Worm (Caenorhabditis elegans) whole organism, early embryonic: ENCODE results near the gene C14B1.2.

Experiments used
- B0310.2 ChIP-seq: sonication (generic microtip); optimal IDR thresholded peaks from 2 replicates; lab custom pipeline; 2016; ENCODE audit warnings: mild to moderate bottlenecking, missing genetic modification characterization, missing compliant biosample characterization
- F13C5.2 ChIP-seq: sonication (generic microtip); optimal IDR thresholded peaks from 2 replicates; lab custom pipeline; 2017; ENCODE audit warnings: mild to moderate bottlenecking, missing genetic modification characterization, inconsistent platforms, missing compliant biosample characterization
- ama-1 ChIP-seq: fragments of 150-350 bp; optimal IDR thresholded peaks from 2 replicates; lab custom pipeline; 2014
- ceh-36 ChIP-seq: sonication (generic microtip); optimal IDR thresholded peaks from 2 replicates; lab custom pipeline; 2016; ENCODE audit warnings: missing genetic modification characterization, inconsistent platforms, missing compliant biosample characterization
- ets-7 ChIP-seq: sonication (generic microtip); optimal IDR thresholded peaks from 2 replicates; lab custom pipeline; 2016; ENCODE audit warnings: missing genotype, missing genetic modification characterization, missing compliant biosample characterization
- flt-1 ChIP-seq: fragments of 200-800 bp; sonication (Bioruptor generic); IDR thresholded peaks from 2 replicates; pipeline ENCODE4 v1.3.6; 2022; ENCODE audit warnings: missing genetic modification characterization, missing compliant biosample characterization
- hnd-1 ChIP-seq: sonication (generic microtip); optimal IDR thresholded peaks from 2 replicates; lab custom pipeline; 2016; ENCODE audit warnings: missing genetic modification characterization, missing compliant biosample characterization
- scrt-1 ChIP-seq: fragments of 200-800 bp; sonication (Bioruptor generic); IDR thresholded peaks from 2 replicates; pipeline ENCODE4 v1.3.6; 2022; ENCODE audit warnings: missing genetic modification characterization, missing compliant biosample characterization
- sea-1 ChIP-seq: fragments of 200-800 bp; sonication (Bioruptor generic); conservative IDR thresholded peaks from 2 replicates; pipeline ENCODE4 v1.3.6; 2022; ENCODE audit warnings: missing genetic modification characterization, missing compliant biosample characterization
- tbx-11 ChIP-seq: fragments of 200-800 bp; sonication (Bioruptor generic); IDR thresholded peaks from 2 replicates; pipeline ENCODE4 v1.3.6; 2022; ENCODE audit warnings: missing genetic modification characterization, missing compliant biosample characterization
- tbx-37 ChIP-seq: fragments of 200-800 bp; sonication (Bioruptor generic); conservative IDR thresholded peaks from 2 replicates; pipeline ENCODE4 v1.3.6; 2022; ENCODE audit warnings: missing genetic modification reagents, missing genetic modification characterization, missing compliant biosample characterization

ce11 chrIII:3742090-3742489, 40.0 kb downstream of the C14B1.2 start:
- no peak for TF ChIP-seq flt-1 (GFP tag; lab: Robert Waterston, UW)
- no peak for TF ChIP-seq ama-1 (lab: Kevin White, UChicago)
- TF ChIP-seq sea-1 (GFP tag; lab: Robert Waterston, UW): no peak
- no peak for TF ChIP-seq ets-7 (tag; lab: Kevin White, UChicago)
- no peak for TF ChIP-seq B0310.2 (tag; lab: Kevin White, UChicago)
- no peak for TF ChIP-seq F13C5.2 (tag; lab: Kevin White, UChicago)
- TF ChIP-seq tbx-37: no peak
- TF ChIP-seq ceh-36: no peak
- no peak for TF ChIP-seq hnd-1 (tag; lab: Kevin White, UChicago)
- no peak for TF ChIP-seq tbx-11 (GFP tag; lab: Robert Waterston, UW)
- no peak for TF ChIP-seq scrt-1 (GFP tag; lab: Robert Waterston, UW)
